Worm (Caenorhabditis elegans) whole organism, mixed stage, embryonic: Measurements from ENCODE around the gene srw-86.

Experiments used
- blmp-1 ChIP-seq: fragments of 150-350 bp; optimal IDR thresholded peaks from 2 replicates; lab custom pipeline; 2014; ENCODE audit warnings: missing biosample characterization, missing genetic modification characterization
- ces-1 ChIP-seq: fragments of 150-350 bp; optimal IDR thresholded peaks from 2 replicates; lab custom pipeline; 2014; ENCODE audit warnings: missing biosample characterization, missing genetic modification reagents, missing genetic modification characterization
- elt-3 ChIP-seq: fragments of 150-350 bp; optimal IDR thresholded peaks from 2 replicates; lab custom pipeline; 2014; ENCODE audit warnings: missing biosample characterization, missing genetic modification characterization
- ham-2 ChIP-seq: fragments of 200-800 bp; sonication (Bioruptor generic); optimal IDR thresholded peaks from 2 replicates; lab custom pipeline; 2018; ENCODE audit warnings: mild to moderate bottlenecking, missing genetic modification characterization, missing compliant biosample characterization
- lsy-2 ChIP-seq: fragments of 150-350 bp; optimal IDR thresholded peaks from 2 replicates; lab custom pipeline; 2014; ENCODE audit warnings: missing biosample characterization, missing genetic modification characterization
- mab-5 ChIP-seq: fragments of 150-350 bp; optimal IDR thresholded peaks from 2 replicates; lab custom pipeline; 2014; ENCODE audit warnings: missing biosample characterization, missing genetic modification characterization
- mep-1 ChIP-seq: fragments of 150-350 bp; optimal IDR thresholded peaks from 2 replicates; lab custom pipeline; 2017; ENCODE audit warnings: missing biosample characterization, missing genetic modification reagents, missing genetic modification characterization, inconsistent platforms
- nhr-2 ChIP-seq: fragments of 150-350 bp; optimal IDR thresholded peaks from 2 replicates; lab custom pipeline; 2014; ENCODE audit warnings: missing biosample characterization, missing genetic modification characterization
- nhr-237 ChIP-seq: fragments of 150-350 bp; optimal IDR thresholded peaks from 2 replicates; lab custom pipeline; 2014; ENCODE audit warnings: missing biosample characterization, missing genetic modification characterization
- nhr-76 ChIP-seq: sonication (generic microtip); optimal IDR thresholded peaks from 2 replicates; lab custom pipeline; 2017; ENCODE audit warnings: missing biosample characterization, missing genetic modification characterization
- pha-4 ChIP-seq: fragments of 150-350 bp; optimal IDR thresholded peaks from 2 replicates; lab custom pipeline; 2018; ENCODE audit warnings: missing biosample characterization, missing genetic modification reagents, missing genetic modification characterization
- snpc-4 ChIP-seq: fragments of 150-350 bp; optimal IDR thresholded peaks from 2 replicates; lab custom pipeline; 2014; ENCODE audit warnings: missing biosample characterization, missing genetic modification characterization
- unc-39 ChIP-seq: fragments of 150-350 bp; optimal IDR thresholded peaks from 2 replicates; lab custom pipeline; 2014; ENCODE audit warnings: missing biosample characterization, missing genetic modification characterization
- ztf-11 ChIP-seq: fragments of 150-350 bp; optimal IDR thresholded peaks from 2 replicates; lab custom pipeline; 2014; ENCODE audit warnings: missing biosample characterization, missing genetic modification characterization

ce11 chrV:19351944-19352343 is 48.6 kb downstream of the srw-86 start:
- TF ChIP-seq ztf-11 (tag; lab: Kevin White, UChicago) (no peak), blmp-1 (tag; lab: Kevin White, UChicago) (no peak), nhr-237 (no peak), unc-39 (no peak), nhr-76 (no peak), snpc-4 (tag; lab: Kevin White, UChicago) (no peak), pha-4 (no peak), mab-5 (tag; lab: Kevin White, UChicago) (no peak), nhr-2 (tag; lab: Kevin White, UChicago) (no peak), lsy-2 (tag; lab: Kevin White, UChicago) (no peak), ham-2 (GFP tag; lab: Kevin White, UChicago) (no peak), mep-1 (tag; lab: Kevin White, UChicago) (no peak), ces-1 (GFP tag; lab: Kevin White, UChicago) (no peak), elt-3 (tag; lab: Kevin White, UChicago) (no peak)
